Worm (Caenorhabditis elegans) whole organism, L4 larva: ENCODE results near the gene F35F11.2.

Experiments used
- D1046.2 ChIP-seq: fragments of 200-800 bp; sonication (Bioruptor generic); IDR thresholded peaks from 2 replicates; pipeline ENCODE4 v1.3.6; 2022; ENCODE audit warnings: missing genetic modification characterization, missing compliant biosample characterization
- F44E2.7 ChIP-seq: fragments of 200-800 bp; sonication (Bioruptor generic); IDR thresholded peaks from 2 replicates; pipeline ENCODE4 v2.1.2; 2022; ENCODE audit warnings: missing genetic modification characterization, missing compliant biosample characterization
- F49E8.2 ChIP-seq: sonication (generic microtip); optimal IDR thresholded peaks from 2 replicates; lab custom pipeline; 2016; ENCODE audit warnings: missing compliant biosample characterization, mild to moderate bottlenecking, missing genetic modification characterization, borderline replicate concordance
- T26A8.4 ChIP-seq: fragments of 200-800 bp; sonication (Bioruptor generic); IDR thresholded peaks from 2 replicates; pipeline ENCODE4 v1.3.6; 2022; ENCODE audit warnings: missing genetic modification characterization, missing compliant biosample characterization
- Y105C5A.15 ChIP-seq: fragments of 200-800 bp; sonication (Bioruptor generic); IDR thresholded peaks from 2 replicates; pipeline ENCODE4 v1.3.6; 2022; ENCODE audit warnings: missing genetic modification characterization, missing compliant biosample characterization
- Y48G9A.11 ChIP-seq: fragments of 200-800 bp; sonication (Bioruptor generic); IDR thresholded peaks from 2 replicates; pipeline ENCODE4 v1.3.6; 2022; ENCODE audit warnings: missing genetic modification reagents, missing genetic modification characterization, missing compliant biosample characterization
- Y5F2A.4 ChIP-seq: fragments of 200-800 bp; sonication (Bioruptor generic); optimal IDR thresholded peaks from 2 replicates; lab custom pipeline; 2018; ENCODE audit warnings: mild to moderate bottlenecking, missing genetic modification characterization, missing compliant biosample characterization
- Y75B8A.6 ChIP-seq: fragments of 200-800 bp; sonication (Bioruptor generic); IDR thresholded peaks from 2 replicates; pipeline ENCODE4 v1.3.6; 2022; ENCODE audit warnings: missing genetic modification reagents, missing genetic modification characterization, missing compliant biosample characterization
- ZK337.2 ChIP-seq: fragments of 200-800 bp; sonication (Bioruptor generic); IDR thresholded peaks from 2 replicates; pipeline ENCODE4 v1.3.6; 2022; ENCODE audit warnings: missing genetic modification reagents, missing genetic modification characterization, missing compliant biosample characterization
- ZK546.5 ChIP-seq, 2 experiments: sonication (generic microtip); optimal IDR thresholded peaks; 2 replicates each; lab custom pipeline; 2017; ENCODE audit warnings: missing biosample characterization in 2 of 2, missing genetic modification characterization in 2 of 2
- aly-2 ChIP-seq: sonication (generic microtip); optimal IDR thresholded peaks from 2 replicates; lab custom pipeline; 2018; ENCODE audit warnings: missing biosample characterization, missing genetic modification characterization
- ama-1 ChIP-seq: fragments of 150-350 bp; optimal IDR thresholded peaks from 2 replicates; lab custom pipeline; 2014; ENCODE audit warnings: inconsistent platforms, mixed read lengths
- arid-1 ChIP-seq: fragments of 200-800 bp; sonication (Bioruptor generic); conservative IDR thresholded peaks from 2 replicates; pipeline ENCODE4 v1.3.6; 2022; ENCODE audit warnings: missing genetic modification reagents, missing genetic modification characterization, missing compliant biosample characterization
- attf-4 ChIP-seq: sonication (generic microtip); optimal IDR thresholded peaks from 3 replicates; lab custom pipeline; 2017; ENCODE audit warnings: missing biosample characterization, missing genetic modification characterization
- ceh-28 ChIP-seq: fragments of 150-350 bp; optimal IDR thresholded peaks from 2 replicates; lab custom pipeline; 2014; ENCODE audit warnings: missing biosample characterization, missing genetic modification reagents, missing genetic modification characterization
- ceh-32 ChIP-seq: sonication (generic microtip); optimal IDR thresholded peaks from 2 replicates; lab custom pipeline; 2016; ENCODE audit warnings: mild to moderate bottlenecking, missing genetic modification characterization, missing compliant biosample characterization; ENCODE audit not compliant: poor library complexity
- ceh-44 ChIP-seq: fragments of 200-800 bp; sonication (Bioruptor generic); IDR thresholded peaks from 2 replicates; pipeline ENCODE4 v1.3.6; 2022; ENCODE audit warnings: missing genetic modification reagents, missing genetic modification characterization, missing compliant biosample characterization
- ces-1 ChIP-seq: fragments of 150-350 bp; sonication (generic microtip); optimal IDR thresholded peaks from 4 replicates; lab custom pipeline; 2014; ENCODE audit warnings: missing biosample characterization, missing genetic modification reagents, missing genetic modification characterization
- cey-2 ChIP-seq: sonication (generic microtip); optimal IDR thresholded peaks from 3 replicates; lab custom pipeline; 2017; ENCODE audit warnings: missing genetic modification characterization, mild to moderate bottlenecking, missing compliant biosample characterization, antibody characterized with exemption, borderline replicate concordance; ENCODE audit not compliant: insufficient read depth
- duxl-1 ChIP-seq: sonication (generic microtip); optimal IDR thresholded peaks from 2 replicates; lab custom pipeline; 2016; ENCODE audit warnings: mild to moderate bottlenecking, missing genetic modification characterization, moderate library complexity, missing compliant biosample characterization; ENCODE audit not compliant: poor library complexity
- dve-1 ChIP-seq: sonication (generic microtip); optimal IDR thresholded peaks from 2 replicates; lab custom pipeline; 2017; ENCODE audit warnings: antibody characterized with exemption, mild to moderate bottlenecking, missing genetic modification characterization, missing compliant biosample characterization; ENCODE audit not compliant: insufficient read depth
- egl-43 ChIP-seq: fragments of 200-800 bp; sonication (Bioruptor generic); IDR thresholded peaks from 2 replicates; pipeline ENCODE4 v1.3.6; 2022; ENCODE audit warnings: missing genetic modification reagents, missing genetic modification characterization, missing compliant biosample characterization
- fkh-10 ChIP-seq: fragments of 150-350 bp; optimal IDR thresholded peaks from 2 replicates; lab custom pipeline; 2014; ENCODE audit warnings: missing biosample characterization, missing genetic modification reagents, missing genetic modification characterization
- fos-1 ChIP-seq: fragments of 150-350 bp; optimal IDR thresholded peaks from 2 replicates; lab custom pipeline; 2014; ENCODE audit warnings: missing biosample characterization, missing genetic modification characterization
- hlh-30 ChIP-seq: sonication (generic microtip); optimal IDR thresholded peaks from 2 replicates; lab custom pipeline; 2017; ENCODE audit warnings: antibody characterized with exemption, mild to moderate bottlenecking, missing genetic modification characterization, missing compliant biosample characterization; ENCODE audit not compliant: insufficient read depth
- hmg-1.1 ChIP-seq: fragments of 200-800 bp; sonication (Bioruptor generic); IDR thresholded peaks from 2 replicates; pipeline ENCODE4 v1.3.6; 2022; ENCODE audit warnings: missing genetic modification reagents, missing genetic modification characterization, missing compliant biosample characterization
- lin-1 ChIP-seq: fragments of 200-800 bp; sonication (Bioruptor generic); IDR thresholded peaks from 2 replicates; pipeline ENCODE4 v1.3.6; 2022; ENCODE audit warnings: missing genetic modification reagents, missing genetic modification characterization, missing compliant biosample characterization
- lin-13 ChIP-seq: fragments of 150-350 bp; optimal IDR thresholded peaks from 2 replicates; lab custom pipeline; 2014; ENCODE audit warnings: missing biosample characterization, missing genetic modification reagents, missing genetic modification characterization
- lin-15B ChIP-seq: fragments of 150-350 bp; sonication (generic microtip); optimal IDR thresholded peaks from 3 replicates; lab custom pipeline; 2014; ENCODE audit warnings: missing biosample characterization, missing genetic modification characterization
- lir-3 ChIP-seq: sonication (generic microtip); optimal IDR thresholded peaks from 2 replicates; lab custom pipeline; 2016; ENCODE audit warnings: mild to moderate bottlenecking, missing genetic modification characterization, missing compliant biosample characterization
- lsy-2 ChIP-seq, 2 experiments: fragments of 150-350 bp in 1 of 2; sonication (generic microtip) in 1 of 2; optimal IDR thresholded peaks; 2 replicates each; lab custom pipeline; 2014 to 2017; ENCODE audit warnings: missing biosample characterization in 2 of 2, missing genetic modification characterization in 2 of 2
- madf-9 ChIP-seq: fragments of 200-800 bp; sonication (Bioruptor generic); conservative IDR thresholded peaks from 2 replicates; pipeline ENCODE4 v1.3.6; 2022; ENCODE audit warnings: missing genetic modification reagents, missing genetic modification characterization, missing compliant biosample characterization
- mdl-1 ChIP-seq, 2 experiments: fragments of 150-350 bp in 1 of 2; sonication (generic microtip) in 1 of 2; optimal IDR thresholded peaks; 2 replicates each; lab custom pipeline; 2014 to 2017; ENCODE audit warnings: missing biosample characterization in 2 of 2, missing genetic modification characterization in 2 of 2
- mdt-29 ChIP-seq: fragments of 200-800 bp; sonication (Bioruptor generic); IDR thresholded peaks from 2 replicates; pipeline ENCODE4 v1.3.6; 2022; ENCODE audit warnings: missing genetic modification reagents, missing genetic modification characterization, missing compliant biosample characterization
- mes-2 ChIP-seq: sonication (generic microtip); optimal IDR thresholded peaks from 2 replicates; lab custom pipeline; 2016; ENCODE audit warnings: missing genotype, mild to moderate bottlenecking, missing genetic modification characterization, missing compliant biosample characterization; ENCODE audit not compliant: poor library complexity, severe bottlenecking
- mxl-2 ChIP-seq: fragments of 200-800 bp; sonication (Bioruptor generic); conservative IDR thresholded peaks from 2 replicates; pipeline ENCODE4 v1.3.6; 2022; ENCODE audit warnings: missing genetic modification reagents, missing genetic modification characterization, missing compliant biosample characterization
- mxl-3 ChIP-seq: fragments of 200-800 bp; sonication (Bioruptor generic); optimal IDR thresholded peaks from 2 replicates; lab custom pipeline; 2018; ENCODE audit warnings: mild to moderate bottlenecking, missing genetic modification characterization, missing compliant biosample characterization
- nhr-102 ChIP-seq: sonication (generic microtip); optimal IDR thresholded peaks from 2 replicates; lab custom pipeline; 2016; ENCODE audit warnings: mild to moderate bottlenecking, missing genetic modification characterization, moderate library complexity, missing compliant biosample characterization
- nhr-11 ChIP-seq: fragments of 150-350 bp; optimal IDR thresholded peaks from 2 replicates; lab custom pipeline; 2014; ENCODE audit warnings: missing biosample characterization, missing genetic modification characterization
- nhr-237 ChIP-seq: sonication (generic microtip); optimal IDR thresholded peaks from 2 replicates; lab custom pipeline; 2017; ENCODE audit warnings: missing biosample characterization, missing genetic modification characterization
- nhr-6 ChIP-seq: fragments of 150-350 bp; optimal IDR thresholded peaks from 2 replicates; lab custom pipeline; 2014; ENCODE audit warnings: missing biosample characterization, missing genetic modification characterization
- php-3 ChIP-seq: fragments of 200-800 bp; sonication (Bioruptor generic); IDR thresholded peaks from 2 replicates; pipeline ENCODE4 v1.3.6; 2022; ENCODE audit warnings: missing genetic modification reagents, missing genetic modification characterization, missing compliant biosample characterization
- pqm-1 ChIP-seq: sonication (generic microtip); optimal IDR thresholded peaks from 2 replicates; lab custom pipeline; 2017; ENCODE audit warnings: missing biosample characterization, missing genetic modification characterization
- saeg-2 ChIP-seq: fragments of 200-800 bp; sonication (Bioruptor generic); IDR thresholded peaks from 2 replicates; pipeline ENCODE4 v1.3.6; 2022; ENCODE audit warnings: missing genetic modification reagents, missing genetic modification characterization, missing compliant biosample characterization
- snpc-1.2 ChIP-seq: fragments of 200-800 bp; sonication (Bioruptor generic); IDR thresholded peaks from 2 replicates; pipeline ENCODE4 v1.3.6; 2022; ENCODE audit warnings: missing genetic modification reagents, missing genetic modification characterization, missing compliant biosample characterization
- unc-130 ChIP-seq: sonication (generic microtip); optimal IDR thresholded peaks from 2 replicates; lab custom pipeline; 2016; ENCODE audit warnings: missing genetic modification reagents, missing genetic modification characterization, missing compliant biosample characterization
- vab-7 ChIP-seq: fragments of 200-800 bp; sonication (Bioruptor generic); IDR thresholded peaks from 2 replicates; pipeline ENCODE4 v1.3.6; 2022; ENCODE audit warnings: missing genetic modification reagents, missing genetic modification characterization, missing compliant biosample characterization
- zip-2 ChIP-seq: fragments of 150-350 bp; optimal IDR thresholded peaks from 2 replicates; lab custom pipeline; 2014; ENCODE audit warnings: missing biosample characterization, missing genetic modification characterization
- ztf-11 ChIP-seq: fragments of 150-350 bp; optimal IDR thresholded peaks from 2 replicates; lab custom pipeline; 2014; ENCODE audit warnings: missing biosample characterization, missing genetic modification characterization
- ztf-7 ChIP-seq: fragments of 150-350 bp; optimal IDR thresholded peaks from 2 replicates; lab custom pipeline; 2014; ENCODE audit warnings: missing biosample characterization, missing genetic modification characterization

The F35F11.2 gene

ce11 chrIV:4049398-4049998, 9.4 kb downstream of the F35F11.2 start, which contains the start of gene pcn-1:
Gene pcn-1, minus strand, starts transcription at chrIV:4049448.
- peak; percentile 96 for TF ChIP-seq F49E8.2 (tag; lab: Kevin White, UChicago)
- peak; percentile 68 to 96 for TF ChIP-seq lsy-2 (tag; optimal IDR thresholded peaks at IDR 0.05; lab: Kevin White, UChicago)
- TF ChIP-seq nhr-102 (tag; lab: Kevin White, UChicago) = peak; percentile 96
- TF ChIP-seq ces-1 = no peak
- TF ChIP-seq nhr-6 (tag; lab: Kevin White, UChicago) = peak; percentile 74
- TF ChIP-seq lir-3 (tag; lab: Kevin White, UChicago) = peak; percentile 53
- TF ChIP-seq lin-1 (GFP tag; lab: Robert Waterston, UW) = peak; percentile 71
- peak; percentile 86 for TF ChIP-seq madf-9
- TF ChIP-seq ztf-7 (tag; lab: Kevin White, UChicago) = peak; percentile 78
- TF ChIP-seq hmg-1.1 (GFP tag; lab: Robert Waterston, UW) = peak; percentile 92
- TF ChIP-seq mdt-29 (GFP tag; lab: Robert Waterston, UW) = peak; percentile 86
- TF ChIP-seq mes-2 = peak; percentile 91
- peak; percentile 65 for TF ChIP-seq fkh-10 (GFP tag; lab: Kevin White, UChicago)
- TF ChIP-seq ceh-32 (tag; lab: Kevin White, UChicago) = peak; percentile 49
- peak; percentile 91 for TF ChIP-seq unc-130 (GFP tag; lab: Kevin White, UChicago)
- peak; percentile 93 for TF ChIP-seq T26A8.4 (GFP tag; lab: Robert Waterston, UW)
- peak; percentile 87 for TF ChIP-seq duxl-1 (tag; lab: Kevin White, UChicago)
- no peak for TF ChIP-seq ztf-11 (tag; lab: Kevin White, UChicago)
- peak; percentile 64; the same call in 1 of the 2 replicates for TF ChIP-seq D1046.2
- TF ChIP-seq ZK337.2 (GFP tag; lab: Robert Waterston, UW) = peak; percentile 67
- no peak for TF ChIP-seq pqm-1 (tag; lab: Kevin White, UChicago)
- TF ChIP-seq mdl-1 (tag; optimal IDR thresholded peaks at IDR 0.05; lab: Kevin White, UChicago) = peak in 1 of 2 experiments; percentile 12
- peak; percentile 62 for TF ChIP-seq zip-2 (tag; lab: Kevin White, UChicago)
- no peak for TF ChIP-seq aly-2 (tag; lab: Kevin White, UChicago)
- TF ChIP-seq ama-1 (lab: Kevin White, UChicago) = peak; percentile 70
- TF ChIP-seq Y5F2A.4 = peak; percentile 53
- TF ChIP-seq F44E2.7 (GFP tag; lab: Robert Waterston, UW) = no peak
- TF ChIP-seq ZK546.5 (tag; optimal IDR thresholded peaks at IDR 0.05; lab: Kevin White, UChicago) = no peak
- TF ChIP-seq vab-7 (GFP tag; lab: Robert Waterston, UW) = peak; percentile 57
- peak; percentile 49 for TF ChIP-seq lin-15B (tag; lab: Kevin White, UChicago)
- TF ChIP-seq attf-4 (tag; lab: Kevin White, UChicago) = no peak
- peak; percentile 85 for TF ChIP-seq arid-1 (GFP tag; lab: Robert Waterston, UW)
- TF ChIP-seq mxl-3 = peak; percentile 36
- peak; percentile 85 for TF ChIP-seq snpc-1.2 (GFP tag; lab: Robert Waterston, UW)
- TF ChIP-seq egl-43 (GFP tag; lab: Robert Waterston, UW) = peak; percentile 85
- TF ChIP-seq saeg-2 (GFP tag; lab: Robert Waterston, UW) = peak; percentile 89
- peak; percentile 91 for TF ChIP-seq Y48G9A.11
- no peak for TF ChIP-seq nhr-237
- peak; percentile 85 for TF ChIP-seq hlh-30 (tag; lab: Kevin White, UChicago)
- TF ChIP-seq cey-2 (tag; lab: Kevin White, UChicago) = no peak
- peak; percentile 96 for TF ChIP-seq dve-1 (tag; lab: Kevin White, UChicago)
- TF ChIP-seq Y105C5A.15 (GFP tag; lab: Robert Waterston, UW) = 0 out of 2 replicates have a peak, but pooled peaks have one; percentile 43
- peak; percentile 89 for TF ChIP-seq nhr-11
- peak; percentile 82 for TF ChIP-seq lin-13 (GFP tag; lab: Kevin White, UChicago)
- TF ChIP-seq Y75B8A.6 = no peak
- TF ChIP-seq php-3 = peak; percentile 87
- TF ChIP-seq ceh-28 (tag; lab: Kevin White, UChicago) = no peak
- TF ChIP-seq mxl-2 (GFP tag; lab: Robert Waterston, UW) = peak; percentile 84
- TF ChIP-seq fos-1 (tag; lab: Kevin White, UChicago) = no peak
- peak; percentile 65; the same call in 1 of the 2 replicates for TF ChIP-seq ceh-44 (GFP tag; lab: Robert Waterston, UW)
